Fruit fly (Drosophila melanogaster) whole organism, embryonic: Measurements from ENCODE around the gene CG2147.

Experiments
- Abd-B ChIP-seq: fragments of 200-800 bp; sonication (Bioruptor generic); optimal IDR thresholded peaks from 2 replicates; lab custom pipeline; 2018; ENCODE audit warnings: missing biosample characterization, mild to moderate bottlenecking, missing genetic modification characterization, moderate library complexity
- Awh ChIP-seq: fragments of 200-800 bp; sonication (Bioruptor generic); IDR thresholded peaks from 2 replicates; pipeline ENCODE4, ENCODE4 v1.3.6; 2022; ENCODE audit warnings: missing biosample characterization, missing genetic modification characterization
- CG1024 ChIP-seq: fragments of 200-800 bp; sonication (Bioruptor generic); IDR thresholded peaks from 2 replicates; pipeline ENCODE4 v1.3.6; 2022; ENCODE audit warnings: missing biosample characterization, missing genetic modification characterization
- CG10321 ChIP-seq: fragments of 200-800 bp; sonication (Bioruptor generic); IDR thresholded peaks from 2 replicates; pipeline ENCODE4 v1.3.6; 2022; ENCODE audit warnings: missing biosample characterization, missing genetic modification characterization
- CG10366 ChIP-seq: fragments of 200-800 bp; sonication (Bioruptor generic); IDR thresholded peaks from 2 replicates; pipeline ENCODE4 v1.3.6; 2022; ENCODE audit warnings: missing biosample characterization, missing genetic modification characterization
- CG10959 ChIP-seq: fragments of 200-800 bp; sonication (Bioruptor generic); IDR thresholded peaks from 2 replicates; pipeline ENCODE4 v1.3.6; 2022; ENCODE audit warnings: missing biosample characterization, missing genetic modification characterization
- CG11093 ChIP-seq: fragments of 200-800 bp; sonication (Bioruptor generic); IDR thresholded peaks from 3 replicates; pipeline ENCODE4 v1.3.6; 2022; ENCODE audit warnings: missing biosample characterization, missing genetic modification characterization
- CG11696 ChIP-seq: fragments of 200-800 bp; sonication (Bioruptor generic); IDR thresholded peaks from 2 replicates; pipeline ENCODE4 v1.3.6; 2022; ENCODE audit warnings: missing biosample characterization, missing genetic modification characterization
- CG13775 ChIP-seq: fragments of 200-800 bp; sonication (Bioruptor generic); optimal IDR thresholded peaks from 3 replicates; lab custom pipeline; 2017; ENCODE audit warnings: missing biosample characterization, mild to moderate bottlenecking, missing genetic modification characterization
- CG15011 ChIP-seq: fragments of 200-800 bp; sonication (Bioruptor generic); optimal IDR thresholded peaks from 3 replicates; lab custom pipeline; 2018; ENCODE audit warnings: missing biosample characterization, mild to moderate bottlenecking, missing genetic modification characterization
- CG15269 ChIP-seq: fragments of 200-800 bp; sonication (Bioruptor generic); optimal IDR thresholded peaks from 2 replicates; lab custom pipeline; 2018; ENCODE audit warnings: missing biosample characterization, mild to moderate bottlenecking, missing genetic modification characterization, moderate library complexity
- CG16779 ChIP-seq: fragments of 200-800 bp; sonication (Bioruptor generic); IDR thresholded peaks from 2 replicates; pipeline ENCODE4 v1.3.6; 2022; ENCODE audit warnings: missing biosample characterization, missing genetic modification characterization
- CG16863 ChIP-seq: fragments of 200-800 bp; sonication (Bioruptor generic); optimal IDR thresholded peaks from 3 replicates; lab custom pipeline; 2016; ENCODE audit warnings: missing biosample characterization, missing genetic modification characterization
- CG17385 ChIP-seq: fragments of 200-800 bp; sonication (Bioruptor generic); optimal IDR thresholded peaks from 3 replicates; lab custom pipeline; 2018; ENCODE audit warnings: missing biosample characterization, mild to moderate bottlenecking, missing genetic modification characterization
- CG17568 ChIP-seq: fragments of 200-800 bp; sonication (Bioruptor generic); optimal IDR thresholded peaks from 2 replicates; lab custom pipeline; 2018; ENCODE audit warnings: missing biosample characterization, mild to moderate bottlenecking, missing genetic modification characterization, moderate library complexity
- CG4854 ChIP-seq: fragments of 200-800 bp; sonication (Bioruptor generic); optimal IDR thresholded peaks from 2 replicates; lab custom pipeline; 2016; ENCODE audit warnings: missing biosample characterization, missing genetic modification characterization, inconsistent platforms
- CG6254 ChIP-seq: fragments of 200-800 bp; sonication (Bioruptor generic); optimal IDR thresholded peaks from 3 replicates; lab custom pipeline; 2017; ENCODE audit warnings: mild to moderate bottlenecking, missing biosample characterization, missing genetic modification reagents, missing genetic modification characterization
- CG7357 ChIP-seq: fragments of 200-800 bp; sonication (Bioruptor generic); IDR thresholded peaks from 3 replicates; pipeline ENCODE4 v1.3.6; 2022; ENCODE audit warnings: missing biosample characterization, missing genetic modification characterization
- CG7839 ChIP-seq: fragments of 200-800 bp; sonication (Bioruptor generic); optimal IDR thresholded peaks from 3 replicates; lab custom pipeline; 2018; ENCODE audit warnings: missing biosample characterization, mild to moderate bottlenecking, missing genetic modification characterization, moderate library complexity
- CG8290 ChIP-seq, 3 experiments: fragments of 200-800 bp; sonication (Bioruptor generic); optimal IDR thresholded peaks; 2 replicates each; lab custom pipeline; 2016 to 2019; ENCODE audit warnings: missing biosample characterization in 3 of 3, missing genetic modification characterization in 3 of 3, mild to moderate bottlenecking in 2 of 3, moderate library complexity in 1 of 3
- Dip3 ChIP-seq: fragments of 200-800 bp; sonication (Bioruptor generic); optimal IDR thresholded peaks from 3 replicates; lab custom pipeline; 2016; ENCODE audit warnings: missing biosample characterization, missing genetic modification characterization
- E2f1 ChIP-seq: fragments of 200-800 bp; sonication (Bioruptor generic); IDR thresholded peaks from 2 replicates; pipeline ENCODE4 v1.3.6; 2022; ENCODE audit warnings: missing biosample characterization, missing genetic modification characterization
- Gug ChIP-seq: fragments of 200-800 bp; sonication (Bioruptor generic); IDR thresholded peaks from 4 replicates; pipeline ENCODE4 v1.3.6; 2022; ENCODE audit warnings: missing biosample characterization, missing genetic modification characterization
- Hr3 ChIP-seq: fragments of 200-800 bp; sonication (Bioruptor generic); optimal IDR thresholded peaks from 3 replicates; lab custom pipeline; 2016; ENCODE audit warnings: missing biosample characterization, missing genetic modification characterization
- Hsf ChIP-seq: fragments of 200-800 bp; sonication (Bioruptor generic); optimal IDR thresholded peaks from 3 replicates; lab custom pipeline; 2016; ENCODE audit warnings: missing biosample characterization, missing genetic modification characterization
- Med ChIP-seq: fragments of 200-800 bp; sonication (Bioruptor generic); peaks from one replicate; lab custom pipeline; 2016; ENCODE audit warnings: missing biosample characterization, missing genetic modification characterization, mild to moderate bottlenecking, inconsistent platforms, moderate library complexity
- Neu2 ChIP-seq: fragments of 200-800 bp; sonication (Bioruptor generic); optimal IDR thresholded peaks from 3 replicates; lab custom pipeline; 2016; ENCODE audit warnings: missing biosample characterization, missing genetic modification characterization, borderline replicate concordance
- Oli ChIP-seq: fragments of 200-800 bp; sonication (Bioruptor generic); optimal IDR thresholded peaks from 2 replicates; lab custom pipeline; 2018; ENCODE audit warnings: missing biosample characterization, mild to moderate bottlenecking, missing genetic modification characterization, moderate library complexity
- Optix ChIP-seq: fragments of 200-800 bp; sonication (Bioruptor generic); IDR thresholded peaks from 3 replicates; pipeline ENCODE4 v1.3.6; 2022; ENCODE audit warnings: missing biosample characterization, missing genetic modification characterization
- Spps ChIP-seq: fragments of 200-800 bp; sonication (Bioruptor generic); optimal IDR thresholded peaks from 2 replicates; lab custom pipeline; 2018; ENCODE audit warnings: missing biosample characterization, mild to moderate bottlenecking, missing genetic modification characterization
- aop ChIP-seq: fragments of 200-800 bp; sonication (Bioruptor generic); IDR thresholded peaks from 2 replicates; pipeline ENCODE4 v1.3.6; 2022; ENCODE audit warnings: missing biosample characterization, missing genetic modification characterization
- ci ChIP-seq: fragments of 200-800 bp; sonication (Bioruptor generic); IDR thresholded peaks from 3 replicates; pipeline ENCODE4 v1.3.6; 2022; ENCODE audit warnings: missing biosample characterization, missing genetic modification characterization
- esg ChIP-seq: fragments of 200-800 bp; sonication (Bioruptor generic); conservative IDR thresholded peaks from 2 replicates; pipeline ENCODE4 v1.3.6; 2022; ENCODE audit warnings: missing biosample characterization, missing genetic modification characterization
- eve ChIP-seq, 2 experiments: fragments of >200 bp; optimal IDR thresholded peaks; 2 replicates each; lab custom pipeline; 2017; ENCODE audit warnings: missing biosample characterization in 2 of 2, missing genetic modification characterization in 2 of 2
- gce ChIP-seq: fragments of 200-800 bp; sonication (Bioruptor generic); IDR thresholded peaks from 3 replicates; pipeline ENCODE4 v1.3.6; 2022; ENCODE audit warnings: missing biosample characterization, missing genetic modification characterization
- inv ChIP-seq: fragments of 200-800 bp; sonication (Bioruptor generic); IDR thresholded peaks from 2 replicates; pipeline ENCODE4 v1.3.6; 2022; ENCODE audit warnings: missing biosample characterization, missing genetic modification characterization; ENCODE audit not compliant: partially characterized antibody
- jing ChIP-seq: fragments of 200-800 bp; sonication (Bioruptor generic); optimal IDR thresholded peaks from 2 replicates; lab custom pipeline; 2018; ENCODE audit warnings: missing biosample characterization, mild to moderate bottlenecking, missing genetic modification characterization
- lov ChIP-seq, 2 experiments: fragments of 200-800 bp in 1 of 2; fragments of >200 bp in 1 of 2; sonication (Bioruptor generic) in 1 of 2; IDR thresholded peaks in 1 of 2; optimal IDR thresholded peaks in 1 of 2; 2 replicates in 1 of 2; 3 replicates in 1 of 2; pipeline versions ENCODE4 v1.3.6 to Lab custom; 2017 to 2022; ENCODE audit warnings: missing biosample characterization in 1 of 2, missing genetic modification characterization in 1 of 2
- onecut ChIP-seq: fragments of 200-800 bp; sonication (Bioruptor generic); IDR thresholded peaks from 2 replicates; pipeline ENCODE4 v1.3.6; 2022; ENCODE audit warnings: missing biosample characterization, missing genetic modification characterization
- pan ChIP-seq, 4 experiments: fragments of >200 bp in 3 of 4; fragments of 200-800 bp in 1 of 4; sonication (Bioruptor generic) in 1 of 4; optimal IDR thresholded peaks in 3 of 4; IDR thresholded peaks in 1 of 4; 2 replicates each; pipeline versions ENCODE4 v1.3.6 to Lab custom; 2017 to 2022; ENCODE audit warnings: missing biosample characterization in 2 of 4, missing genetic modification characterization in 2 of 4, mixed read lengths in 1 of 4
- sens ChIP-seq: fragments of 200-800 bp; sonication (Bioruptor generic); peaks from one replicate; lab custom pipeline; 2016; ENCODE audit warnings: missing biosample characterization, missing genetic modification characterization
- shn ChIP-seq: fragments of 200-800 bp; sonication (Bioruptor generic); optimal IDR thresholded peaks from 3 replicates; lab custom pipeline; 2016; ENCODE audit warnings: missing biosample characterization, missing genetic modification characterization
- sim ChIP-seq: fragments of 200-800 bp; sonication (Bioruptor generic); IDR thresholded peaks from 2 replicates; pipeline ENCODE4 v1.3.6; 2022; ENCODE audit warnings: missing biosample characterization, missing genetic modification characterization
- slp2 ChIP-seq: fragments of 200-800 bp; sonication (Bioruptor generic); optimal IDR thresholded peaks from 2 replicates; lab custom pipeline; 2016; ENCODE audit warnings: missing biosample characterization, missing genetic modification characterization
- sna ChIP-seq: fragments of 200-800 bp; sonication (Bioruptor generic); IDR thresholded peaks from 2 replicates; pipeline ENCODE4 v1.3.6; 2022; ENCODE audit warnings: missing biosample characterization, missing genetic modification characterization; ENCODE audit not compliant: partially characterized antibody
- trh ChIP-seq: fragments of 200-800 bp; sonication (Bioruptor generic); optimal IDR thresholded peaks from 2 replicates; lab custom pipeline; 2016; ENCODE audit warnings: missing biosample characterization, missing genetic modification characterization
- vnd ChIP-seq: fragments of 200-800 bp; sonication (Bioruptor generic); IDR thresholded peaks from 3 replicates; pipeline ENCODE4 v1.3.6; 2022; ENCODE audit warnings: missing biosample characterization, missing genetic modification characterization; ENCODE audit not compliant: partially characterized antibody
- wor ChIP-seq: fragments of 200-800 bp; sonication (Bioruptor generic); IDR thresholded peaks from 2 replicates; pipeline ENCODE4 v1.3.6; 2022; ENCODE audit warnings: missing biosample characterization, missing genetic modification characterization

Gene CG2147

DNA sequence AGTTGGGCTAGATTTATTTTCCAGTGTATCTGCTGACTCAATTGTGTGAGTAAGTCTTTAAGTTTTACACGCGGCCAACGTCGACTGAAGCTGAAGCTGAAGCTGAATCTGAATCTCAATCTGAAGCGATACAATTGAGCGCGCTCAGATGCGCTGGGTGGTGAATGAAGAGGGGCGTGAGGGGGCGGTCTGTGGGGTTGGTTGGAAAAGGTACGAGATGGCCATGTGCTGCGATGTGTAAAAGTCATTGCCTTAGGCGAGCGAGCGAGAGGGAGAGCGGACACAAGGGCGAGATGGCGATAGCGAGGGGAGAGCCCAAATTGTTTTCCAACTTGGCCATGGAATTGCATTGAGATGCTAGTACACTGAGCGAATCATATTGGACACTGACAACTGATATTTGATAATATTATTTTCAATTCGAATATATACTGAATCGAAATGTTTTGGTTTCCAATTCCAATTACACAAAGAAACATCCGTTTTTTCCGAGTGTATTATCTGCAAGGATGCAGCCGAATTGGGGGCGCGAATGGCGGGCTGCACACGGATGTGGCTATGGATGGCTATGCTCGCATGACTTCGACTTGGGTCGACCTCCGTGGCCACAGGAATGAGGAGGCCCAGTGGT lies 43.8 kb upstream of the CG2147 start:
- TF ChIP-seq Oli (tag; lab: Kevin White, UChicago) (peak; percentile 59), Spps (no peak), CG17385 (GFP tag; lab: Kevin White, UChicago) (peak; percentile 23), Optix (GFP tag; lab: Robert Waterston, UW) (peak; percentile 63; the same call in 2 of the 3 replicates), sens (GFP tag; lab: Kevin White, UChicago) (peak; percentile 87), CG16863 (GFP tag; lab: Kevin White, UChicago) (no peak), Med (GFP tag; lab: Kevin White, UChicago) (peak; percentile 81), pan (optimal IDR thresholded peaks at IDR 0.05; lab: Kevin White, UChicago) (no peak), pan (GFP tag; optimal IDR thresholded peaks at IDR 0.05 in 1 of 2, IDR thresholded peaks at IDR 0.05 in 1 of 2) (peak in 1 of 2 experiments; percentile 77), trh (peak; percentile 11), CG10366 (peak; percentile 66), CG7839 (tag; lab: Kevin White, UChicago) (peak; percentile 53), CG15269 (peak; percentile 52), CG11696 (0 out of 2 replicates have a peak, but pooled peaks have one; percentile 29), Dip3 (GFP tag; lab: Kevin White, UChicago) (no peak), CG1024 (GFP tag; lab: Robert Waterston, UW) (no peak), CG4854 (GFP tag; lab: Kevin White, UChicago) (no peak), Awh (GFP tag; lab: Robert Waterston, UW) (0 out of 2 replicates have a peak, but pooled peaks have one; percentile 53), eve (GFP tag; optimal IDR thresholded peaks at IDR 0.05; lab: Kevin White, UChicago) (no peak), inv (no peak), E2f1 (GFP tag; lab: Robert Waterston, UW) (peak; percentile 62), CG13775 (GFP tag; lab: Kevin White, UChicago) (no peak), Neu2 (GFP tag; lab: Kevin White, UChicago) (no peak), wor (peak; percentile 39; the same call in 1 of the 2 replicates), slp2 (GFP tag; lab: Kevin White, UChicago) (no peak), jing (peak; percentile 1), onecut (GFP tag; lab: Robert Waterston, UW) (no peak), aop (no peak), CG10959 (GFP tag; lab: Robert Waterston, UW) (0 out of 2 replicates have a peak, but pooled peaks have one; percentile 18), sim (GFP tag; lab: Robert Waterston, UW) (peak; percentile 35; the same call in 1 of the 2 replicates), Hsf (peak; percentile 28), ci (GFP tag; lab: Robert Waterston, UW) (peak; percentile 77), Gug (GFP tag; lab: Robert Waterston, UW) (peak; percentile 26; the same call in 1 of the 4 replicates), Abd-B (peak; percentile 17), Hr3 (GFP tag; lab: Kevin White, UChicago) (no peak), sna (GFP tag; lab: Robert Waterston, UW) (no peak), CG15011 (GFP tag; lab: Kevin White, UChicago) (no peak), shn (no peak), CG11093 (GFP tag; lab: Robert Waterston, UW) (peak; percentile 57; the same call in 1 of the 3 replicates), CG17568 (GFP tag; lab: Kevin White, UChicago) (no peak), esg (GFP tag; lab: Robert Waterston, UW) (peak; percentile 49), CG6254 (GFP tag; lab: Kevin White, UChicago) (peak; percentile 51), CG10321 (GFP tag; lab: Robert Waterston, UW) (0 out of 2 replicates have a peak, but pooled peaks have one; percentile 8), gce (GFP tag; lab: Robert Waterston, UW) (no peak), CG7357 (GFP tag; lab: Robert Waterston, UW) (peak; percentile 54; the same call in 1 of the 3 replicates), CG16779 (GFP tag; lab: Robert Waterston, UW) (no peak), CG8290 (GFP tag; optimal IDR thresholded peaks at IDR 0.05; lab: Kevin White, UChicago) (no peak), CG8290 (tag; optimal IDR thresholded peaks at IDR 0.05; lab: Kevin White, UChicago) (peak in 1 of 2 experiments; percentile 73), lov (optimal IDR thresholded peaks at IDR 0.05; lab: Kevin White, UChicago) (no peak), lov (GFP tag; IDR thresholded peaks at IDR 0.05; lab: Robert Waterston, UW) (no peak), vnd (GFP tag; lab: Robert Waterston, UW) (no peak)
